Fruit fly (Drosophila melanogaster): Measurements from ENCODE around the gene CG31954.

- TF ChIP-seq CG8478 (optimal IDR thresholded peaks at IDR 0.05) (no peak), CTCF (optimal IDR thresholded peaks at IDR 0.05) (no peak)
These were observed 23.1 kb upstream of the CG31954 start for dm6 chr2L:3532973-3533525.

Measured in S2 (cell line).